Fruit fly (Drosophila melanogaster): ENCODE data around the gene Mybbp1A.
A peak's percentile ranks its signal among the peaks of the same experiment; 100 is the strongest.

- TF ChIP-seq CG33017 (tag; optimal IDR thresholded peaks at IDR 0.05) = no peak
- TF ChIP-seq bab1 (GFP tag; optimal IDR thresholded peaks at IDR 0.05) = peak; percentile 12
- no peak for TF ChIP-seq CG11617 (GFP tag; optimal IDR thresholded peaks at IDR 0.05)
- no peak for TF ChIP-seq CG7101 (tag; optimal IDR thresholded peaks at IDR 0.05)
These were observed 4.4 kb upstream of the Mybbp1A start, which contains the start of the genes CG13364 and Hinfp for dm6 chrX:625157-625627.
